Worm (Caenorhabditis elegans) whole organism, young adult: Measurements from ENCODE around the gene ztf-28.

Experiments used
- F10E7.11 ChIP-seq: sonication (generic microtip); optimal IDR thresholded peaks from 2 replicates; lab custom pipeline; 2017; ENCODE audit warnings: mild to moderate bottlenecking, missing genetic modification characterization, moderate library complexity, missing compliant biosample characterization
- F55B11.4 ChIP-seq: sonication (generic microtip); optimal IDR thresholded peaks from 2 replicates; lab custom pipeline; 2016; ENCODE audit warnings: missing compliant biosample characterization, missing genetic modification characterization, borderline replicate concordance; ENCODE audit not compliant: insufficient read depth
- T07F8.4 ChIP-seq: sonication (generic microtip); optimal IDR thresholded peaks from 2 replicates; lab custom pipeline; 2016; ENCODE audit warnings: mild to moderate bottlenecking, missing genetic modification characterization, moderate library complexity, missing compliant biosample characterization
- T26A5.8 ChIP-seq: sonication (generic microtip); optimal IDR thresholded peaks from 2 replicates; lab custom pipeline; 2016; ENCODE audit warnings: missing genetic modification characterization, missing compliant biosample characterization
- Y67H2A.10 ChIP-seq: fragments of 200-800 bp; sonication (Bioruptor generic); conservative IDR thresholded peaks from 2 replicates; pipeline ENCODE4 v1.3.6; 2022; ENCODE audit warnings: missing genetic modification reagents, missing genetic modification characterization, missing compliant biosample characterization
- Y79H2A.3 ChIP-seq: fragments of 200-800 bp; sonication (Bioruptor generic); conservative IDR thresholded peaks from 2 replicates; pipeline ENCODE4 v1.3.6; 2022; ENCODE audit warnings: missing genetic modification reagents, missing genetic modification characterization, missing compliant biosample characterization
- ZK185.1 ChIP-seq: sonication (generic microtip); optimal IDR thresholded peaks from 2 replicates; lab custom pipeline; 2016; ENCODE audit warnings: mild to moderate bottlenecking, missing genetic modification characterization, missing compliant biosample characterization; ENCODE audit not compliant: poor library complexity, severe bottlenecking
- ama-1 ChIP-seq, 3 experiments: fragments of 150-350 bp in 1 of 3; sonication (generic microtip) in 2 of 3; optimal IDR thresholded peaks; 2 replicates each; lab custom pipeline; 2014 to 2018; ENCODE audit warnings: missing biosample characterization in 2 of 3, missing genetic modification characterization in 2 of 3, missing genetic modification reagents in 2 of 3
- aptf-2 ChIP-seq: fragments of 200-800 bp; sonication (Bioruptor generic); conservative IDR thresholded peaks from 2 replicates; pipeline ENCODE4 v1.3.6; 2022; ENCODE audit warnings: missing genetic modification reagents, missing genetic modification characterization, missing compliant biosample characterization
- athp-1 ChIP-seq: sonication (generic microtip); optimal IDR thresholded peaks from 2 replicates; lab custom pipeline; 2017; ENCODE audit warnings: mild to moderate bottlenecking, missing genetic modification characterization, missing compliant biosample characterization
- attf-6 ChIP-seq: fragments of 200-800 bp; sonication (Bioruptor generic); IDR thresholded peaks from 2 replicates; pipeline ENCODE4 v1.3.6; 2022; ENCODE audit warnings: missing genetic modification reagents, missing genetic modification characterization, missing compliant biosample characterization
- bed-1 ChIP-seq: fragments of 200-800 bp; sonication (Bioruptor generic); IDR thresholded peaks from 2 replicates; pipeline ENCODE4 v1.3.6; 2022; ENCODE audit warnings: missing genetic modification reagents, missing genetic modification characterization, missing compliant biosample characterization
- bed-2 ChIP-seq: fragments of 200-800 bp; sonication (Bioruptor generic); IDR thresholded peaks from 2 replicates; pipeline ENCODE4 v1.3.6; 2022; ENCODE audit warnings: missing genetic modification reagents, missing genetic modification characterization, missing compliant biosample characterization
- ccch-3 ChIP-seq: fragments of 200-800 bp; sonication (Bioruptor generic); optimal IDR thresholded peaks from 2 replicates; lab custom pipeline; 2018; ENCODE audit warnings: mild to moderate bottlenecking, missing genetic modification characterization, missing compliant biosample characterization
- cebp-1 ChIP-seq, 2 experiments: fragments of 200-800 bp in 1 of 2; sonication (Bioruptor generic) in 1 of 2; sonication (generic microtip) in 1 of 2; IDR thresholded peaks in 1 of 2; optimal IDR thresholded peaks in 1 of 2; 2 replicates each; pipeline versions ENCODE4 v1.3.6 to Lab custom; 2017 to 2022; ENCODE audit warnings: missing compliant biosample characterization in 2 of 2, missing genetic modification characterization in 2 of 2, mild to moderate bottlenecking in 1 of 2, missing genetic modification reagents in 1 of 2, moderate library complexity in 1 of 2
- cebp-2 ChIP-seq: fragments of 200-800 bp; sonication (Bioruptor generic); IDR thresholded peaks from 2 replicates; pipeline ENCODE4 v1.3.6; 2022; ENCODE audit warnings: missing genetic modification characterization, missing compliant biosample characterization
- ceh-40 ChIP-seq: fragments of 200-800 bp; sonication (Bioruptor generic); IDR thresholded peaks from 2 replicates; pipeline ENCODE4 v1.3.6; 2022; ENCODE audit warnings: missing genetic modification characterization, missing compliant biosample characterization
- chd-7 ChIP-seq: sonication (generic microtip); optimal IDR thresholded peaks from 2 replicates; lab custom pipeline; 2016; ENCODE audit warnings: mild to moderate bottlenecking, missing genetic modification characterization, moderate library complexity, missing compliant biosample characterization
- die-1 ChIP-seq: sonication (generic microtip); optimal IDR thresholded peaks from 2 replicates; lab custom pipeline; 2016; ENCODE audit warnings: missing genotype, mild to moderate bottlenecking, missing genetic modification characterization, missing compliant biosample characterization
- dox-1 ChIP-seq: fragments of 200-800 bp; sonication (Bioruptor generic); IDR thresholded peaks from 2 replicates; pipeline ENCODE4 v1.3.6; 2022; ENCODE audit warnings: missing genetic modification reagents, missing genetic modification characterization, missing compliant biosample characterization
- efl-1 ChIP-seq: fragments of 150-350 bp; optimal IDR thresholded peaks from 2 replicates; lab custom pipeline; 2014; ENCODE audit warnings: missing biosample characterization, missing genetic modification reagents, missing genetic modification characterization
- egl-18 ChIP-seq: fragments of 200-800 bp; sonication (Bioruptor generic); IDR thresholded peaks from 2 replicates; pipeline ENCODE4 v1.3.6; 2022; ENCODE audit warnings: missing genetic modification reagents, missing genetic modification characterization, missing compliant biosample characterization
- ekl-4 ChIP-seq: fragments of 200-800 bp; sonication (Bioruptor generic); IDR thresholded peaks from 2 replicates; pipeline ENCODE4 v1.3.6; 2022; ENCODE audit warnings: missing genetic modification reagents, missing genetic modification characterization, missing compliant biosample characterization
- fkh-3 ChIP-seq: sonication (generic microtip); optimal IDR thresholded peaks from 2 replicates; lab custom pipeline; 2016; ENCODE audit warnings: mild to moderate bottlenecking, missing genetic modification characterization, missing compliant biosample characterization
- hmg-1.2 ChIP-seq: fragments of 200-800 bp; sonication (Bioruptor generic); IDR thresholded peaks from 2 replicates; pipeline ENCODE4 v1.3.6; 2022; ENCODE audit warnings: missing genetic modification reagents, missing genetic modification characterization, missing compliant biosample characterization
- hmg-20 ChIP-seq: fragments of 200-800 bp; sonication (Bioruptor generic); IDR thresholded peaks from 2 replicates; pipeline ENCODE4 v1.3.6; 2022; ENCODE audit warnings: missing genetic modification reagents, missing genetic modification characterization, missing compliant biosample characterization
- hrde-1 ChIP-seq: sonication (generic microtip); optimal IDR thresholded peaks from 2 replicates; lab custom pipeline; 2016; ENCODE audit warnings: missing genetic modification characterization, mild to moderate bottlenecking, missing compliant biosample characterization, moderate library complexity, missing genotype, missing genetic modification reagents, borderline replicate concordance
- hsf-1 ChIP-seq: fragments of 200-800 bp; sonication (Bioruptor generic); IDR thresholded peaks from 2 replicates; pipeline ENCODE4 v1.3.6; 2022; ENCODE audit warnings: missing genetic modification reagents, missing genetic modification characterization, missing compliant biosample characterization
- lin-26 ChIP-seq: fragments of 200-800 bp; sonication (Bioruptor generic); IDR thresholded peaks from 2 replicates; pipeline ENCODE4 v1.3.6; 2022; ENCODE audit warnings: missing genetic modification reagents, missing genetic modification characterization, missing compliant biosample characterization
- lin-54 ChIP-seq: fragments of 200-800 bp; sonication (Bioruptor generic); optimal IDR thresholded peaks from 2 replicates; lab custom pipeline; 2018; ENCODE audit warnings: mild to moderate bottlenecking, missing genetic modification characterization, missing compliant biosample characterization
- lir-1 ChIP-seq: fragments of 200-800 bp; sonication (Bioruptor generic); conservative IDR thresholded peaks from 2 replicates; pipeline ENCODE4 v1.3.6; 2022; ENCODE audit warnings: missing genetic modification reagents, missing genetic modification characterization, missing compliant biosample characterization
- lsl-1 ChIP-seq: fragments of 200-800 bp; sonication (Bioruptor generic); optimal IDR thresholded peaks from 2 replicates; lab custom pipeline; 2018; ENCODE audit warnings: mild to moderate bottlenecking, missing genetic modification characterization, moderate library complexity, missing compliant biosample characterization
- lsy-27 ChIP-seq: sonication (generic microtip); optimal IDR thresholded peaks from 2 replicates; lab custom pipeline; 2017; ENCODE audit warnings: missing genetic modification characterization, mild to moderate bottlenecking, missing compliant biosample characterization, antibody characterized with exemption, missing genotype, borderline replicate concordance; ENCODE audit not compliant: insufficient read depth
- madf-10 ChIP-seq: sonication (generic microtip); optimal IDR thresholded peaks from 2 replicates; lab custom pipeline; 2016; ENCODE audit warnings: mild to moderate bottlenecking, missing genetic modification characterization, missing compliant biosample characterization
- mcd-1 ChIP-seq: fragments of 200-800 bp; sonication (Bioruptor generic); IDR thresholded peaks from 2 replicates; pipeline ENCODE4 v1.3.6; 2022; ENCODE audit warnings: missing genetic modification reagents, missing genetic modification characterization, missing compliant biosample characterization
- mel-28 ChIP-seq: sonication (generic microtip); optimal IDR thresholded peaks from 2 replicates; lab custom pipeline; 2016; ENCODE audit warnings: borderline replicate concordance, mild to moderate bottlenecking, missing genetic modification characterization, missing compliant biosample characterization
- nfyb-1 ChIP-seq: fragments of 200-800 bp; sonication (Bioruptor generic); IDR thresholded peaks from 2 replicates; pipeline ENCODE4 v1.3.6; 2022; ENCODE audit warnings: missing genetic modification reagents, missing genetic modification characterization, missing compliant biosample characterization
- nhr-120 ChIP-seq: fragments of 200-800 bp; sonication (Bioruptor generic); IDR thresholded peaks from 2 replicates; pipeline ENCODE4 v1.3.6; 2022; ENCODE audit warnings: missing genetic modification characterization, missing compliant biosample characterization
- nhr-179 ChIP-seq: sonication (generic microtip); optimal IDR thresholded peaks from 2 replicates; lab custom pipeline; 2016; ENCODE audit warnings: mild to moderate bottlenecking, missing genetic modification characterization, missing compliant biosample characterization
- pha-4 ChIP-seq: fragments of 150-350 bp; sonication (generic microtip); optimal IDR thresholded peaks from 2 replicates; lab custom pipeline; 2014; ENCODE audit warnings: missing biosample characterization, missing genetic modification reagents, missing genetic modification characterization
- rec-8 ChIP-seq, 2 experiments: sonication (generic microtip); optimal IDR thresholded peaks; 2 replicates each; lab custom pipeline; 2016; ENCODE audit warnings: mild to moderate bottlenecking in 2 of 2, missing genetic modification characterization in 2 of 2, missing genetic modification reagents in 2 of 2, missing genotype in 2 of 2, missing biosample characterization in 1 of 2, missing compliant biosample characterization in 1 of 2, moderate library complexity in 1 of 2
- repo-1 ChIP-seq: sonication (generic microtip); optimal IDR thresholded peaks from 2 replicates; lab custom pipeline; 2017; ENCODE audit warnings: mild to moderate bottlenecking, missing genetic modification characterization, missing compliant biosample characterization
- sdz-38 ChIP-seq: sonication (generic microtip); optimal IDR thresholded peaks from 2 replicates; lab custom pipeline; 2016; ENCODE audit warnings: missing genotype, missing genetic modification characterization, missing compliant biosample characterization
- snpc-1.3 ChIP-seq: sonication (generic microtip); optimal IDR thresholded peaks from 2 replicates; lab custom pipeline; 2017; ENCODE audit warnings: missing genetic modification characterization, mild to moderate bottlenecking, missing compliant biosample characterization, antibody characterized with exemption, moderate library complexity, missing genotype, missing genetic modification reagents; ENCODE audit not compliant: insufficient read depth
- zfh-2 ChIP-seq: fragments of 200-800 bp; sonication (Bioruptor generic); conservative IDR thresholded peaks from 2 replicates; pipeline ENCODE4 v1.3.6; 2022; ENCODE audit warnings: missing genetic modification reagents, missing genetic modification characterization, missing compliant biosample characterization
- zim-3 ChIP-seq: sonication (generic microtip); optimal IDR thresholded peaks from 2 replicates; lab custom pipeline; 2017; ENCODE audit warnings: mild to moderate bottlenecking, missing genetic modification characterization, moderate library complexity, missing compliant biosample characterization
- ztf-26 ChIP-seq: sonication (generic microtip); optimal IDR thresholded peaks from 2 replicates; lab custom pipeline; 2017; ENCODE audit warnings: missing genetic modification characterization, missing compliant biosample characterization
- ztf-3 ChIP-seq: fragments of 200-800 bp; sonication (Bioruptor generic); optimal IDR thresholded peaks from 2 replicates; lab custom pipeline; 2018; ENCODE audit warnings: mild to moderate bottlenecking, missing genetic modification characterization, missing compliant biosample characterization

Gene ztf-28

DNA sequence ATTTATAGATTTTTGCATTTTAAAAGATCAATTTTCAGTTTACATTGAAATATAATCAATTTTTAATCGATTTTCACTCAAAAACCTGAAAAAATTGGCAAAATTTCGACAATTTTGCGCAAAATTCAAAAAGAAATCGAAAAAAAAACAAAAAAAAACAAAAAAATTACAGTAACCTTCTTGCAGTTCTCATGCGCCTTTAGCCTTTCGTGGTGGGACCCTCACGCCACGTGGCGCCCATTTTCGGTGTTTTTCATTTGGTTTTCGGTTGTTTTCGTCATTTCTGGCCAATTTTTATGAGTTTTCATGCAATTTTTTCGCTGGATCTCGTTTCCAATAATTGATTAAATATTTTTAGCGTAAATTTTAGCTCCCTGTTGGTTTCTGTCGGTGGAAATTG lies 23.1 kb upstream of the ztf-28 start (continued):
- TF ChIP-seq lsy-27 (tag; lab: Kevin White, UChicago) = no peak
- no peak for TF ChIP-seq nfyb-1
- TF ChIP-seq efl-1 (GFP tag; lab: Kevin White, UChicago) = peak; percentile 89
- TF ChIP-seq hrde-1 = no peak
- no peak for TF ChIP-seq ceh-40 (GFP tag; lab: Robert Waterston, UW)
- no peak for TF ChIP-seq F55B11.4 (tag; lab: Kevin White, UChicago)
- TF ChIP-seq rec-8 (tag; optimal IDR thresholded peaks at IDR 0.05; lab: Kevin White, UChicago) = no peak
- no peak for TF ChIP-seq sdz-38 (tag; lab: Kevin White, UChicago)
- no peak for TF ChIP-seq die-1 (tag; lab: Kevin White, UChicago)
- TF ChIP-seq bed-2 (GFP tag; lab: Robert Waterston, UW) = no peak
- no peak for TF ChIP-seq lir-1 (GFP tag; lab: Robert Waterston, UW)
- TF ChIP-seq dox-1 (GFP tag; lab: Robert Waterston, UW) = peak; percentile 6; the same call in 1 of the 2 replicates
- TF ChIP-seq Y67H2A.10 (GFP tag; lab: Robert Waterston, UW) = 0 out of 2 replicates have a peak, but pooled peaks have one; percentile 30
- peak; percentile 33; the same call in 1 of the 2 replicates for TF ChIP-seq hmg-1.2 (GFP tag; lab: Robert Waterston, UW)
- no peak for TF ChIP-seq zim-3 (tag; lab: Kevin White, UChicago)
- no peak for TF ChIP-seq cebp-1 (GFP tag; IDR thresholded peaks at IDR 0.05; lab: Robert Waterston, UW)
- no peak for TF ChIP-seq cebp-1 (tag; optimal IDR thresholded peaks at IDR 0.05; lab: Kevin White, UChicago)
- no peak for TF ChIP-seq attf-6 (GFP tag; lab: Robert Waterston, UW)
- TF ChIP-seq T07F8.4 (tag; lab: Kevin White, UChicago) = no peak
- TF ChIP-seq lin-54 (GFP tag; lab: Kevin White, UChicago) = peak; percentile 1
- TF ChIP-seq bed-1 = no peak
- TF ChIP-seq repo-1 (tag; lab: Kevin White, UChicago) = no peak
- TF ChIP-seq F10E7.11 (tag; lab: Kevin White, UChicago) = no peak
- TF ChIP-seq nhr-120 (GFP tag; lab: Robert Waterston, UW) = no peak
- no peak for TF ChIP-seq ccch-3
- no peak for TF ChIP-seq pha-4 (tag; lab: Kevin White, UChicago)
- no peak for TF ChIP-seq mel-28 (tag; lab: Kevin White, UChicago)
- no peak for TF ChIP-seq ekl-4 (GFP tag; lab: Robert Waterston, UW)
- no peak for TF ChIP-seq fkh-3 (tag; lab: Kevin White, UChicago)
- TF ChIP-seq aptf-2 (GFP tag; lab: Robert Waterston, UW) = no peak
- TF ChIP-seq ztf-26 (tag; lab: Kevin White, UChicago) = no peak
- TF ChIP-seq ama-1 (optimal IDR thresholded peaks at IDR 0.05; lab: Kevin White, UChicago) = no peak
- no peak for TF ChIP-seq ama-1 (GFP tag; optimal IDR thresholded peaks at IDR 0.05; lab: Kevin White, UChicago)
- TF ChIP-seq Y79H2A.3 (GFP tag; lab: Robert Waterston, UW) = no peak
- no peak for TF ChIP-seq hmg-20 (GFP tag; lab: Robert Waterston, UW)
- no peak for TF ChIP-seq athp-1
- TF ChIP-seq snpc-1.3 (tag; lab: Kevin White, UChicago) = peak; percentile 69
- TF ChIP-seq zfh-2 (GFP tag; lab: Robert Waterston, UW) = no peak
- TF ChIP-seq nhr-179 = no peak
- TF ChIP-seq cebp-2 (GFP tag; lab: Robert Waterston, UW) = no peak
- no peak for TF ChIP-seq hsf-1
- TF ChIP-seq T26A5.8 = no peak
- no peak for TF ChIP-seq madf-10 (tag; lab: Kevin White, UChicago)
- TF ChIP-seq lsl-1 (GFP tag; lab: Kevin White, UChicago) = peak; percentile 89
- TF ChIP-seq lin-26 (GFP tag; lab: Robert Waterston, UW) = no peak
- no peak for TF ChIP-seq egl-18 (GFP tag; lab: Robert Waterston, UW)
- no peak for TF ChIP-seq ztf-3
- TF ChIP-seq ZK185.1 = no peak
- no peak for TF ChIP-seq chd-7 (tag; lab: Kevin White, UChicago)
- no peak for TF ChIP-seq mcd-1
